Worm (Caenorhabditis elegans) whole organism, L2 larva: Measurements from ENCODE around the gene ptb-1.

Source experiments
- aly-2 ChIP-seq: fragments of 150-350 bp; optimal IDR thresholded peaks from 2 replicates; lab custom pipeline; 2014; ENCODE audit warnings: missing biosample characterization, missing genetic modification characterization
- ama-1 ChIP-seq: fragments of 150-350 bp; optimal IDR thresholded peaks from 2 replicates; lab custom pipeline; 2018; ENCODE audit warnings: inconsistent platforms
- ceh-82 ChIP-seq: fragments of 150-350 bp; optimal IDR thresholded peaks from 2 replicates; lab custom pipeline; 2014; ENCODE audit warnings: missing biosample characterization, missing genetic modification characterization
- crh-2 ChIP-seq: sonication (generic microtip); optimal IDR thresholded peaks from 2 replicates; lab custom pipeline; 2017; ENCODE audit warnings: missing biosample characterization, missing genetic modification characterization
- elt-3 ChIP-seq: sonication (generic microtip); optimal IDR thresholded peaks from 2 replicates; lab custom pipeline; 2017; ENCODE audit warnings: missing biosample characterization, missing genetic modification characterization
- gmeb-1 ChIP-seq: fragments of 150-350 bp; optimal IDR thresholded peaks from 2 replicates; lab custom pipeline; 2014; ENCODE audit warnings: missing biosample characterization, missing genetic modification characterization
- lin-13 ChIP-seq: fragments of 150-350 bp; optimal IDR thresholded peaks from 2 replicates; lab custom pipeline; 2014; ENCODE audit warnings: missing biosample characterization, missing genetic modification reagents, missing genetic modification characterization
- mdl-1 ChIP-seq, 2 experiments: fragments of 150-350 bp in 1 of 2; sonication (generic microtip) in 1 of 2; optimal IDR thresholded peaks; 2 replicates each; lab custom pipeline; 2017; ENCODE audit warnings: missing biosample characterization in 2 of 2, missing genetic modification characterization in 2 of 2
- nhr-10 ChIP-seq: sonication (generic microtip); optimal IDR thresholded peaks from 2 replicates; lab custom pipeline; 2017; ENCODE audit warnings: missing biosample characterization, missing genetic modification characterization
- nhr-12 ChIP-seq: fragments of 150-350 bp; optimal IDR thresholded peaks from 2 replicates; lab custom pipeline; 2014; ENCODE audit warnings: missing biosample characterization, missing genetic modification characterization
- nhr-23 ChIP-seq: fragments of 150-350 bp; optimal IDR thresholded peaks from 2 replicates; lab custom pipeline; 2014; ENCODE audit warnings: missing biosample characterization, missing genetic modification reagents, missing genetic modification characterization
- nhr-237 ChIP-seq: fragments of 150-350 bp; optimal IDR thresholded peaks from 2 replicates; lab custom pipeline; 2014; ENCODE audit warnings: missing biosample characterization, missing genetic modification characterization
- snpc-4 ChIP-seq: fragments of 150-350 bp; optimal IDR thresholded peaks from 2 replicates; lab custom pipeline; 2014; ENCODE audit warnings: missing biosample characterization, missing genetic modification characterization
- unc-62 ChIP-seq: fragments of 150-350 bp; optimal IDR thresholded peaks from 2 replicates; lab custom pipeline; 2014; ENCODE audit warnings: missing biosample characterization, missing genetic modification reagents, missing genetic modification characterization

- TF ChIP-seq snpc-4 = peak; percentile 12
- TF ChIP-seq ceh-82 (tag; lab: Kevin White, UChicago) = no peak
- TF ChIP-seq lin-13 (GFP tag; lab: Kevin White, UChicago) = peak; percentile 71
- no peak for TF ChIP-seq nhr-12 (tag; lab: Kevin White, UChicago)
- TF ChIP-seq elt-3 = no peak
- TF ChIP-seq aly-2 (tag; lab: Kevin White, UChicago) = no peak
- TF ChIP-seq mdl-1 (tag; optimal IDR thresholded peaks at IDR 0.05; lab: Kevin White, UChicago) = no peak
- no peak for TF ChIP-seq nhr-237 (tag; lab: Kevin White, UChicago)
- TF ChIP-seq nhr-10 (tag; lab: Kevin White, UChicago) = no peak
- TF ChIP-seq unc-62 = no peak
- peak; percentile 67 for TF ChIP-seq gmeb-1 (tag; lab: Kevin White, UChicago)
- peak; percentile 87 for TF ChIP-seq crh-2 (tag; lab: Kevin White, UChicago)
- TF ChIP-seq ama-1 (lab: Kevin White, UChicago) = peak; percentile 15
- no peak for TF ChIP-seq nhr-23 (tag; lab: Kevin White, UChicago)
Measured at ce11 chrII:10658576-10659256, 16.7 kb upstream of the ptb-1 start, which contains the start of the genes snu-13 and rsp-7.
